Worm (Caenorhabditis elegans): Measurements from ENCODE around the gene F39H12.1.

- no peak for TF ChIP-seq elt-3 (tag; optimal IDR thresholded peaks at IDR 0.05)
- TF ChIP-seq drap-1 (GFP tag; optimal IDR thresholded peaks at IDR 0.05): no peak
- TF ChIP-seq ztf-11 (tag; optimal IDR thresholded peaks at IDR 0.05): no peak
- no peak for TF ChIP-seq unc-39 (tag; optimal IDR thresholded peaks at IDR 0.05)
- no peak for TF ChIP-seq sem-2 (GFP tag; optimal IDR thresholded peaks at IDR 0.05)
- no peak for TF ChIP-seq nhr-76 (tag; optimal IDR thresholded peaks at IDR 0.05)
- no peak for TF ChIP-seq flh-1 (GFP tag; optimal IDR thresholded peaks at IDR 0.05)
- no peak for TF ChIP-seq M03D4.4 (tag; optimal IDR thresholded peaks at IDR 0.05)
- TF ChIP-seq snpc-4 (tag; optimal IDR thresholded peaks at IDR 0.05): no peak
- TF ChIP-seq nhr-237 (tag; optimal IDR thresholded peaks at IDR 0.05): no peak
These were observed 8.7 kb upstream of the F39H12.1 start for ce11 chrX:825924-826323.
